Fruit fly (Drosophila melanogaster) whole organism: Measurements from ENCODE around the gene Alp10.

Source experiments
- CG8478 ChIP-seq: fragments of >200 bp; optimal IDR thresholded peaks from 2 replicates; lab custom pipeline; 2018; ENCODE audit warnings: inconsistent platforms
- Dll ChIP-seq: fragments of >200 bp; optimal IDR thresholded peaks from 2 replicates; lab custom pipeline; 2017
- EcR ChIP-seq, 2 experiments: fragments of >200 bp; optimal IDR thresholded peaks; 2 replicates each; lab custom pipeline; 2017; ENCODE audit warnings: missing biosample characterization in 2 of 2, missing genetic modification characterization in 2 of 2, missing genetic modification reagents in 2 of 2
- pan ChIP-seq: fragments of >200 bp; optimal IDR thresholded peaks from 2 replicates; lab custom pipeline; 2017
- psq ChIP-seq: fragments of >200 bp; optimal IDR thresholded peaks from 2 replicates; lab custom pipeline; 2017
- usp ChIP-seq: fragments of >200 bp; optimal IDR thresholded peaks from 2 replicates; lab custom pipeline; 2017; ENCODE audit warnings: missing biosample characterization, missing genetic modification characterization, mixed read lengths

Alp10 gene

dm6 chr3L:5616472-5616871 lies 21.4 kb upstream of the Alp10 start:
- TF ChIP-seq EcR (GFP tag; optimal IDR thresholded peaks at IDR 0.05; lab: Kevin White, UChicago) (peak; percentile 61 to 88), Dll (no peak)

dm6 chr3L:5615744-5616143 lies 20.7 kb upstream of the Alp10 start:
- TF ChIP-seq CG8478 (lab: Kevin White, UChicago) (no peak), pan (lab: Kevin White, UChicago) (no peak), EcR (GFP tag; optimal IDR thresholded peaks at IDR 0.05; lab: Kevin White, UChicago) (peak; percentile 66 to 83)

dm6 chr3L:5611732-5612250 lies 16.7 kb upstream of the Alp10 start:
- TF ChIP-seq Dll: no peak
- TF ChIP-seq EcR (GFP tag; optimal IDR thresholded peaks at IDR 0.05; lab: Kevin White, UChicago): peak; percentile 84 to 97

dm6 chr3L:5610582-5610981 lies 15.5 kb upstream of the Alp10 start:
- no peak for TF ChIP-seq usp (GFP tag; lab: Kevin White, UChicago)
- TF ChIP-seq CG8478 (lab: Kevin White, UChicago): peak; percentile 8

dm6 chr3L:5609493-5609892 lies 14.4 kb upstream of the Alp10 start:
- no peak for TF ChIP-seq CG8478 (lab: Kevin White, UChicago)
- TF ChIP-seq pan (lab: Kevin White, UChicago): no peak
- TF ChIP-seq psq (lab: Kevin White, UChicago): no peak
- TF ChIP-seq EcR (GFP tag; optimal IDR thresholded peaks at IDR 0.05; lab: Kevin White, UChicago): no peak
- no peak for TF ChIP-seq usp (GFP tag; lab: Kevin White, UChicago)
- TF ChIP-seq Dll: no peak

dm6 chr3L:5608786-5609370 lies 13.8 kb upstream of the Alp10 start:
- TF ChIP-seq Dll (no peak), EcR (GFP tag; optimal IDR thresholded peaks at IDR 0.05; lab: Kevin White, UChicago) (no peak), pan (lab: Kevin White, UChicago) (no peak), psq (lab: Kevin White, UChicago) (no peak), CG8478 (lab: Kevin White, UChicago) (no peak), usp (GFP tag; lab: Kevin White, UChicago) (no peak)

- no peak for TF ChIP-seq psq (lab: Kevin White, UChicago)
- TF ChIP-seq EcR (GFP tag; optimal IDR thresholded peaks at IDR 0.05; lab: Kevin White, UChicago): no peak
- no peak for TF ChIP-seq CG8478 (lab: Kevin White, UChicago)
- no peak for TF ChIP-seq Dll
- TF ChIP-seq pan (lab: Kevin White, UChicago): no peak
- no peak for TF ChIP-seq usp (GFP tag; lab: Kevin White, UChicago)
Measured at dm6 chr3L:5608128-5608527, 13.1 kb upstream of the Alp10 start, which contains the start of gene Eaf6. Gene Eaf6, minus strand, starts transcription at chr3L:5608300.

dm6 chr3L:5604490-5604889 lies 9.4 kb upstream of the Alp10 start, which contains the start of gene mthl2:
Gene mthl2, plus strand, starts transcription at chr3L:5604790.
- no peak for TF ChIP-seq EcR (GFP tag; optimal IDR thresholded peaks at IDR 0.05; lab: Kevin White, UChicago)
- TF ChIP-seq pan (lab: Kevin White, UChicago): no peak
- no peak for TF ChIP-seq psq (lab: Kevin White, UChicago)
- TF ChIP-seq usp (GFP tag; lab: Kevin White, UChicago): no peak
- no peak for TF ChIP-seq CG8478 (lab: Kevin White, UChicago)
- no peak for TF ChIP-seq Dll

- TF ChIP-seq Dll (no peak), usp (GFP tag; lab: Kevin White, UChicago) (no peak), CG8478 (lab: Kevin White, UChicago) (no peak), psq (lab: Kevin White, UChicago) (no peak), pan (lab: Kevin White, UChicago) (no peak), EcR (GFP tag; optimal IDR thresholded peaks at IDR 0.05; lab: Kevin White, UChicago) (no peak)
Measured at dm6 chr3L:5603860-5604415, 8.9 kb upstream of the Alp10 start, which contains the start of gene TM9SF3. Gene TM9SF3, minus strand, starts transcription at chr3L:5603979.

dm6 chr3L:5599592-5599991 lies 4.5 kb upstream of the Alp10 start, which contains the start of gene CG10591:
Gene CG10591, minus strand, starts transcription at chr3L:5599692.
- TF ChIP-seq EcR (GFP tag; optimal IDR thresholded peaks at IDR 0.05; lab: Kevin White, UChicago) (no peak), pan (lab: Kevin White, UChicago) (no peak), Dll (no peak), usp (GFP tag; lab: Kevin White, UChicago) (no peak), CG8478 (lab: Kevin White, UChicago) (no peak), psq (lab: Kevin White, UChicago) (no peak)

dm6 chr3L:5594163-5594715 lies 833 bp downstream of the Alp10 start:
- TF ChIP-seq pan (lab: Kevin White, UChicago) (no peak), psq (lab: Kevin White, UChicago) (no peak), EcR (GFP tag; optimal IDR thresholded peaks at IDR 0.05; lab: Kevin White, UChicago) (no peak), Dll (no peak), CG8478 (lab: Kevin White, UChicago) (no peak), usp (GFP tag; lab: Kevin White, UChicago) (no peak)

dm6 chr3L:5592437-5592836 lies 2.6 kb downstream of the Alp10 start, which contains the start of gene spo:
Gene spo, minus strand, starts transcription at chr3L:5592571.
- TF ChIP-seq Dll (no peak), usp (GFP tag; lab: Kevin White, UChicago) (no peak), psq (lab: Kevin White, UChicago) (no peak), pan (lab: Kevin White, UChicago) (no peak), EcR (GFP tag; optimal IDR thresholded peaks at IDR 0.05; lab: Kevin White, UChicago) (no peak), CG8478 (lab: Kevin White, UChicago) (no peak)
